Worm (Caenorhabditis elegans): ENCODE measurements around the gene F56D2.2.

DNA sequence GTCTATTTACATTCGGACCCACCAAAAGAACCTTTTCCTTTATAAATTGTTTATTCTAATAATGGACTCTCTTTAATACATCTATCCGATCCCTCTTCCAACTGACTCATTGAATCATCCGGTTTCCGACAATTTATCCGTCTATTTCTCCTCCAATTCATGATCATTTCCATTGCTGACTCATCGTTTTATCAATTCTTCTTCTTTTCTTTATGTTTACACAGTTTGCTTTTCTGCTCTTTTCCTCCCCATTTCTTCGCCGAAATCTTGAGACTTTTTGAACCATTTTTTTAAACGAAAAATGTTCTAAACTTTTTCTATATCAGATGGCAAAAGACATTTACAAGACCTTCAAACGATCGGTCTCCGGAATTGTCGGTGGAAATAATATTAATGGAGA lies 8.4 kb downstream of the F56D2.2 start, which contains the start of gene ced-6:
- TF ChIP-seq ztf-29 (GFP tag; IDR thresholded peaks at IDR 0.05): no peak
- TF ChIP-seq tab-1 (GFP tag; IDR thresholded peaks at IDR 0.05): no peak
- no peak for TF ChIP-seq klf-2 (GFP tag; conservative IDR thresholded peaks at IDR 0.05)
- TF ChIP-seq ztf-23 (GFP tag; IDR thresholded peaks at IDR 0.05): no peak

Measured in whole organism, midembryonic.